Fruit fly (Drosophila melanogaster) whole organism, larva: ENCODE measurements around the gene 7B2.

Experiments
- noc ChIP-seq: fragments of 200-800 bp; sonication (Bioruptor generic); optimal IDR thresholded peaks from 3 replicates; lab custom pipeline; 2019; ENCODE audit warnings: missing biosample characterization, mild to moderate bottlenecking, missing genetic modification characterization, moderate library complexity

The 7B2 gene

dm6 chr3R:5414147-5414748 lies 37.7 kb downstream of the 7B2 start, which contains the start of gene CG14669:
Gene CG14669, plus strand, starts transcription at chr3R:5414527.
- no peak for TF ChIP-seq noc (tag; lab: Kevin White, UChicago)

DNA sequence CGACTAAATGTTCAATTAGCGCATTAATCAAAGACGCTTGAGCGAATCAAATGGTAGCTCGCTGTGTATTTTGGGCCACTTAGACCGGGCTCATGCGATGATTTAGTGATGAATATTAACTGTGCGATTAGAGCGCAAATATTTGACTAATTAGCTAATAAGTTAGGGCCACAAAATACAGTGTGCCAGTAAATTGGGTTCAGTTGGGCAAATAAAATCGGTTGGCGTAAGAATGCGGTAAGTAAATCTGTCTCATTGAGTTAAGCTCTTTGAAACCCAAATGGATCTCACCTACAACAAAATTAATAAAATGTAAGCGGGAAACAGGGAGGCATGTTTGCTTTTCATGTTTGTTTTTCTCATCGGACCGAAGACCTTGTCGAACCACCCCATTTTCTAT lies 43.9 kb downstream of the 7B2 start:
- TF ChIP-seq noc (tag; lab: Kevin White, UChicago) = no peak

dm6 chr3R:5422123-5422522 lies 45.5 kb downstream of the 7B2 start:
- no peak for TF ChIP-seq noc (tag; lab: Kevin White, UChicago)

DNA sequence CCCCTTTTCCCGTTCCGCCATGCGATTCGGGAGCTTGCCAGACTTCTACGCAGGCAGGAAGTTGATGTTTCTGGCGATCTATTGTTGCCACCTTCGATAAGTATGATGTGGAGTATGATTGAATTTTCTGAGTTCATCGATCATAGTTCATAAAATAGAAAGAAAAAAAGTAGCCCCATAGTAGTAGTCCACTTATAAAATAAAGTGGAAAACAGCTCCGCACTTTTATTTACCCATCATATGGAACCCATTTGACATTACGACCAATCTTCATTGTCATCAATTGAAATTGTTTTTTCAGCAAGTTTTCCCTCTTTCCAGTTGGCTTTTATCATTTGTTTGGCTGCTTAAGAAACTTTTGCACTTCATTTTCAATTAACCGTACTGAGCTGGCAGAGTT lies 50.6 kb downstream of the 7B2 start, which contains the start of gene CG12147:
Gene CG12147 (minus strand): TSS at position 101 of the 400 bp plus-strand sequence.
- TF ChIP-seq noc (tag; lab: Kevin White, UChicago) = no peak
